Fruit fly (Drosophila melanogaster): Measurements from ENCODE around the gene CG16815.
A peak's percentile ranks its signal among the peaks of the same experiment; 100 is the strongest.

The CG16815 gene

DNA sequence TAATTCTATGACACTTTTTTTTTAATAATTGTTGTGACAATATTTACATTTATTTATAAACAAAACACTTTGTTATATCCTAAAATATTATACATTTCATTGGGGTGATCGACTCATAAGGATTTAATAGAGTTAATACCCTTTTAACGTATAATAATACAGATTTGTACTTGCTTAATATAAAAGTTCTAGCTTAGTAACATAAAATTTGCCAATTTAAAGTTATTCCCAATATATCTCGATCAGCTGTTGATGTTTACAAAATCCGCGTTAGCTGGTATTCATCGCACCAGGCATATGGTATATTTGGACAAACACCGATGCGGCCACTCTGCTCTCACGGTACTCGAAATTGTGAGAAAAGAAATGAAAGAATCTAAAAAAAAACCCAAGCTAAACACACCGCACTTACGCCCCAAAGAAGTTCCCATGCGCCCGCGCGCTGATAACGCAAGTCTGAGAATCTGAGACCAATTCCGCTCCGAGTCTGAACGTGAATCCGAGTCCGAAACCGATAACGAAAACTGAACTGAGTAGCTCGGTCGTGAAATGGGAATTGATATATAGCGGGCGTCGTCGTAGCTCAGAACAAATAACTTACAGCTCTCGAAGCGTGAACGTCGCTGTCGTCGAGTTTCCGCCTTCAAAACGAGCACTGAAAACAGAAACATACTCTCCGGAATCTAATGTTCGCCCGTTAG, 26.0 kb upstream of the CG16815 start, which contains the start of gene Pect (continued):
- no peak for TF ChIP-seq CG2712 (tag; optimal IDR thresholded peaks at IDR 0.05)
- TF ChIP-seq Dref (GFP tag; IDR thresholded peaks at IDR 0.05), result peak; percentile 50
- no peak for TF ChIP-seq Doc2 (GFP tag; IDR thresholded peaks at IDR 0.05)
- no peak for TF ChIP-seq cato (GFP tag; optimal IDR thresholded peaks at IDR 0.05; ENCODE audit: borderline replicate concordance)
- no peak for TF ChIP-seq luna (GFP tag; optimal IDR thresholded peaks at IDR 0.05)
- TF ChIP-seq wor (GFP tag; IDR thresholded peaks at IDR 0.05), result no peak
- no peak for TF ChIP-seq tup (GFP tag; optimal IDR thresholded peaks at IDR 0.05)
- no peak for TF ChIP-seq sim (GFP tag; IDR thresholded peaks at IDR 0.05)
- no peak for TF ChIP-seq CG8281 (tag; optimal IDR thresholded peaks at IDR 0.05)
- TF ChIP-seq tx (GFP tag; optimal IDR thresholded peaks at IDR 0.05), result no peak
- no peak for TF ChIP-seq Ada2b (GFP tag; IDR thresholded peaks at IDR 0.05)
- no peak; the same call in 1 of the 2 replicates for TF ChIP-seq CG2129 (GFP tag; IDR thresholded peaks at IDR 0.05; ENCODE audit: partially characterized antibody)
- TF ChIP-seq CG10543 (GFP tag; optimal IDR thresholded peaks at IDR 0.05), result peak; percentile 92
- TF ChIP-seq B-H1 (GFP tag; IDR thresholded peaks at IDR 0.05), result no peak
- no peak for TF ChIP-seq Gug (GFP tag; IDR thresholded peaks at IDR 0.05)
- TF ChIP-seq tgo (GFP tag; IDR thresholded peaks at IDR 0.05), result peak; percentile 37; the same call in 2 of the 3 replicates
- no peak for TF ChIP-seq cg (GFP tag; optimal IDR thresholded peaks at IDR 0.05)
- TF ChIP-seq scrt (GFP tag; optimal IDR thresholded peaks at IDR 0.05), result no peak
- no peak for TF ChIP-seq jumu (GFP tag; optimal IDR thresholded peaks at IDR 0.05)
- no peak for TF ChIP-seq CG11696 (GFP tag; IDR thresholded peaks at IDR 0.05)
- TF ChIP-seq CG6813 (GFP tag; optimal IDR thresholded peaks at IDR 0.05), result no peak
- TF ChIP-seq CG6175 (GFP tag; IDR thresholded peaks at IDR 0.05), result no peak
- TF ChIP-seq CG3995 (GFP tag; optimal IDR thresholded peaks at IDR 0.05), result no peak
- no peak for TF ChIP-seq Abd-B (GFP tag; optimal IDR thresholded peaks at IDR 0.05)
- TF ChIP-seq CG3838 (GFP tag; optimal IDR thresholded peaks at IDR 0.05), result no peak
- TF ChIP-seq ERR (GFP tag; optimal IDR thresholded peaks at IDR 0.05), result peak; percentile 7
- TF ChIP-seq da (GFP tag; optimal IDR thresholded peaks at IDR 0.05), result no peak
- TF ChIP-seq Bgb (GFP tag; IDR thresholded peaks at IDR 0.05; ENCODE audit: partially characterized antibody), result peak; percentile 65; the same call in 1 of the 2 replicates
- TF ChIP-seq H2.0 (GFP tag; IDR thresholded peaks at IDR 0.05), result no peak
- TF ChIP-seq org-1 (GFP tag; optimal IDR thresholded peaks at IDR 0.05), result no peak
- no peak for TF ChIP-seq gsb (GFP tag; IDR thresholded peaks at IDR 0.05)
- no peak for TF ChIP-seq HHEX (GFP tag; optimal IDR thresholded peaks at IDR 0.05)
- TF ChIP-seq Xbp1 (GFP tag; optimal IDR thresholded peaks at IDR 0.05), result peak; percentile 2
- TF ChIP-seq otp (GFP tag; IDR thresholded peaks at IDR 0.05), result no peak
- no peak for TF ChIP-seq lov (optimal IDR thresholded peaks at IDR 0.05)
- peak; percentile 29; the same call in 1 of the 3 replicates for TF ChIP-seq lov (GFP tag; IDR thresholded peaks at IDR 0.05)
- no peak for TF ChIP-seq psq (GFP tag; optimal IDR thresholded peaks at IDR 0.05)
- TF ChIP-seq Hr3 (GFP tag; optimal IDR thresholded peaks at IDR 0.05), result peak; percentile 37
- no peak for TF ChIP-seq C15 (GFP tag; IDR thresholded peaks at IDR 0.05)
- TF ChIP-seq zfh1 (GFP tag; IDR thresholded peaks at IDR 0.05), result no peak
- TF ChIP-seq Med (GFP tag), result peak; percentile 79
- no peak for TF ChIP-seq CG11093 (GFP tag; IDR thresholded peaks at IDR 0.05)
- TF ChIP-seq gem (tag; optimal IDR thresholded peaks at IDR 0.05), result no peak
- TF ChIP-seq sisA (GFP tag; IDR thresholded peaks at IDR 0.05), result no peak
- no peak for TF ChIP-seq Tbp (GFP tag; optimal IDR thresholded peaks at IDR 0.05)
- TF ChIP-seq yki (optimal IDR thresholded peaks at IDR 0.05), result no peak
- TF ChIP-seq dmrt11E (tag; optimal IDR thresholded peaks at IDR 0.05), result peak; percentile 37
- TF ChIP-seq Oaz (GFP tag; IDR thresholded peaks at IDR 0.05), result no peak
- no peak for TF ChIP-seq kah (GFP tag; optimal IDR thresholded peaks at IDR 0.05)
- no peak for TF ChIP-seq mam (GFP tag; optimal IDR thresholded peaks at IDR 0.05)
- peak; percentile 32; the same call in 1 of the 3 replicates for TF ChIP-seq CG34224 (GFP tag; IDR thresholded peaks at IDR 0.05; ENCODE audit: partially characterized antibody)
- no peak for TF ChIP-seq CG12236 (GFP tag; optimal IDR thresholded peaks at IDR 0.05)

All from whole organism, embryonic.